Worm (Caenorhabditis elegans) whole organism, young adult: Measurements from ENCODE around the gene K02E2.6.

Experiments
- B0019.2 ChIP-seq: fragments of 200-800 bp; sonication (Bioruptor generic); conservative IDR thresholded peaks from 2 replicates; pipeline ENCODE4 v1.3.6; 2022; ENCODE audit warnings: missing genetic modification reagents, missing genetic modification characterization, missing compliant biosample characterization
- B0035.1 ChIP-seq: sonication (generic microtip); optimal IDR thresholded peaks from 2 replicates; lab custom pipeline; 2016; ENCODE audit warnings: missing genetic modification characterization, mild to moderate bottlenecking, missing compliant biosample characterization, missing genotype, missing genetic modification reagents
- B0336.3 ChIP-seq: fragments of 200-800 bp; sonication (Bioruptor generic); IDR thresholded peaks from 2 replicates; pipeline ENCODE4 v1.3.6; 2022; ENCODE audit warnings: missing genetic modification characterization, missing compliant biosample characterization
- D2030.7 ChIP-seq: fragments of 200-800 bp; sonication (Bioruptor generic); IDR thresholded peaks from 2 replicates; pipeline ENCODE4 v1.3.6; 2022; ENCODE audit warnings: missing genetic modification reagents, missing genetic modification characterization, missing compliant biosample characterization
- F10E7.11 ChIP-seq: sonication (generic microtip); optimal IDR thresholded peaks from 2 replicates; lab custom pipeline; 2017; ENCODE audit warnings: mild to moderate bottlenecking, missing genetic modification characterization, moderate library complexity, missing compliant biosample characterization
- F23B12.7 ChIP-seq: sonication (generic microtip); optimal IDR thresholded peaks from 2 replicates; lab custom pipeline; 2017; ENCODE audit warnings: missing genetic modification characterization, mild to moderate bottlenecking, missing compliant biosample characterization, antibody characterized with exemption, moderate library complexity; ENCODE audit not compliant: insufficient read depth
- F37B4.10 ChIP-seq: fragments of 200-800 bp; sonication (Bioruptor generic); IDR thresholded peaks from 2 replicates; pipeline ENCODE4 v1.3.6; 2022; ENCODE audit warnings: missing genetic modification characterization, missing compliant biosample characterization
- F55B11.4 ChIP-seq: sonication (generic microtip); optimal IDR thresholded peaks from 2 replicates; lab custom pipeline; 2016; ENCODE audit warnings: missing compliant biosample characterization, missing genetic modification characterization, borderline replicate concordance; ENCODE audit not compliant: insufficient read depth
- F57C9.4 ChIP-seq: sonication (generic microtip); optimal IDR thresholded peaks from 2 replicates; lab custom pipeline; 2017; ENCODE audit warnings: mild to moderate bottlenecking, missing genetic modification characterization, missing compliant biosample characterization
- K12H6.12 ChIP-seq: fragments of 200-800 bp; sonication (Bioruptor generic); optimal IDR thresholded peaks from 2 replicates; lab custom pipeline; 2018; ENCODE audit warnings: mild to moderate bottlenecking, missing genetic modification characterization, missing compliant biosample characterization
- Y53F4B.3 ChIP-seq: fragments of 200-800 bp; sonication (Bioruptor generic); IDR thresholded peaks from 2 replicates; pipeline ENCODE4 v1.3.6; 2022; ENCODE audit warnings: missing genetic modification reagents, missing genetic modification characterization, missing compliant biosample characterization
- Y56A3A.18 ChIP-seq: fragments of 200-800 bp; sonication (Bioruptor generic); IDR thresholded peaks from 2 replicates; pipeline ENCODE4 v1.3.6; 2022; ENCODE audit warnings: missing genetic modification reagents, missing genetic modification characterization, missing compliant biosample characterization
- Y67H2A.10 ChIP-seq: fragments of 200-800 bp; sonication (Bioruptor generic); conservative IDR thresholded peaks from 2 replicates; pipeline ENCODE4 v1.3.6; 2022; ENCODE audit warnings: missing genetic modification reagents, missing genetic modification characterization, missing compliant biosample characterization
- Y79H2A.3 ChIP-seq: fragments of 200-800 bp; sonication (Bioruptor generic); conservative IDR thresholded peaks from 2 replicates; pipeline ENCODE4 v1.3.6; 2022; ENCODE audit warnings: missing genetic modification reagents, missing genetic modification characterization, missing compliant biosample characterization
- attf-5 ChIP-seq: fragments of 200-800 bp; sonication (Bioruptor generic); optimal IDR thresholded peaks from 2 replicates; lab custom pipeline; 2018; ENCODE audit warnings: mild to moderate bottlenecking, missing genetic modification characterization, missing compliant biosample characterization
- cebp-1 ChIP-seq, 2 experiments: fragments of 200-800 bp in 1 of 2; sonication (Bioruptor generic) in 1 of 2; sonication (generic microtip) in 1 of 2; IDR thresholded peaks in 1 of 2; optimal IDR thresholded peaks in 1 of 2; 2 replicates each; pipeline versions ENCODE4 v1.3.6 to Lab custom; 2017 to 2022; ENCODE audit warnings: missing compliant biosample characterization in 2 of 2, missing genetic modification characterization in 2 of 2, mild to moderate bottlenecking in 1 of 2, missing genetic modification reagents in 1 of 2, moderate library complexity in 1 of 2
- cebp-2 ChIP-seq: fragments of 200-800 bp; sonication (Bioruptor generic); IDR thresholded peaks from 2 replicates; pipeline ENCODE4 v1.3.6; 2022; ENCODE audit warnings: missing genetic modification characterization, missing compliant biosample characterization
- egrh-3 ChIP-seq: fragments of 200-800 bp; sonication (Bioruptor generic); IDR thresholded peaks from 2 replicates; pipeline ENCODE4 v1.3.6; 2022; ENCODE audit warnings: missing genetic modification reagents, missing genetic modification characterization, missing compliant biosample characterization
- ekl-4 ChIP-seq: fragments of 200-800 bp; sonication (Bioruptor generic); IDR thresholded peaks from 2 replicates; pipeline ENCODE4 v1.3.6; 2022; ENCODE audit warnings: missing genetic modification reagents, missing genetic modification characterization, missing compliant biosample characterization
- fkh-3 ChIP-seq: sonication (generic microtip); optimal IDR thresholded peaks from 2 replicates; lab custom pipeline; 2016; ENCODE audit warnings: mild to moderate bottlenecking, missing genetic modification characterization, missing compliant biosample characterization
- him-1 ChIP-seq: sonication (generic microtip); optimal IDR thresholded peaks from 2 replicates; lab custom pipeline; 2016; ENCODE audit warnings: missing genotype, missing genetic modification reagents, missing genetic modification characterization, missing compliant biosample characterization
- hmg-1.2 ChIP-seq: fragments of 200-800 bp; sonication (Bioruptor generic); IDR thresholded peaks from 2 replicates; pipeline ENCODE4 v1.3.6; 2022; ENCODE audit warnings: missing genetic modification reagents, missing genetic modification characterization, missing compliant biosample characterization
- hrde-1 ChIP-seq: sonication (generic microtip); optimal IDR thresholded peaks from 2 replicates; lab custom pipeline; 2016; ENCODE audit warnings: missing genetic modification characterization, mild to moderate bottlenecking, missing compliant biosample characterization, moderate library complexity, missing genotype, missing genetic modification reagents, borderline replicate concordance
- let-526 ChIP-seq: fragments of 200-800 bp; sonication (Bioruptor generic); IDR thresholded peaks from 2 replicates; pipeline ENCODE4 v1.3.6; 2022; ENCODE audit warnings: missing genetic modification reagents, missing genetic modification characterization, missing compliant biosample characterization
- lin-40 ChIP-seq: sonication (generic microtip); optimal IDR thresholded peaks from 2 replicates; lab custom pipeline; 2016; ENCODE audit warnings: missing genetic modification characterization, mild to moderate bottlenecking, missing compliant biosample characterization, missing genotype, missing genetic modification reagents
- lsy-27 ChIP-seq: sonication (generic microtip); optimal IDR thresholded peaks from 2 replicates; lab custom pipeline; 2017; ENCODE audit warnings: missing genetic modification characterization, mild to moderate bottlenecking, missing compliant biosample characterization, antibody characterized with exemption, missing genotype, borderline replicate concordance; ENCODE audit not compliant: insufficient read depth
- mcd-1 ChIP-seq: fragments of 200-800 bp; sonication (Bioruptor generic); IDR thresholded peaks from 2 replicates; pipeline ENCODE4 v1.3.6; 2022; ENCODE audit warnings: missing genetic modification reagents, missing genetic modification characterization, missing compliant biosample characterization
- nhr-179 ChIP-seq: sonication (generic microtip); optimal IDR thresholded peaks from 2 replicates; lab custom pipeline; 2016; ENCODE audit warnings: mild to moderate bottlenecking, missing genetic modification characterization, missing compliant biosample characterization
- nhr-80 ChIP-seq: sonication (generic microtip); optimal IDR thresholded peaks from 2 replicates; lab custom pipeline; 2016; ENCODE audit warnings: missing genetic modification characterization, missing compliant biosample characterization
- repo-1 ChIP-seq: sonication (generic microtip); optimal IDR thresholded peaks from 2 replicates; lab custom pipeline; 2017; ENCODE audit warnings: mild to moderate bottlenecking, missing genetic modification characterization, missing compliant biosample characterization
- rpc-1 ChIP-seq, 2 experiments: fragments of 150-350 bp in 1 of 2; sonication (generic microtip) in 1 of 2; optimal IDR thresholded peaks; 2 replicates each; lab custom pipeline; 2014 to 2018; ENCODE audit warnings: missing biosample characterization in 1 of 2, missing genetic modification characterization in 1 of 2, missing genetic modification reagents in 1 of 2, missing genotype in 1 of 2
- sdz-38 ChIP-seq: sonication (generic microtip); optimal IDR thresholded peaks from 2 replicates; lab custom pipeline; 2016; ENCODE audit warnings: missing genotype, missing genetic modification characterization, missing compliant biosample characterization
- snpc-1.1 ChIP-seq: sonication (generic microtip); optimal IDR thresholded peaks from 2 replicates; lab custom pipeline; 2017; ENCODE audit warnings: missing genetic modification characterization, mild to moderate bottlenecking, missing compliant biosample characterization, antibody characterized with exemption, moderate library complexity, missing genotype, missing genetic modification reagents; ENCODE audit not compliant: insufficient read depth
- tlf-1 ChIP-seq: fragments of 200-800 bp; sonication (Bioruptor generic); optimal IDR thresholded peaks from 2 replicates; lab custom pipeline; 2018; ENCODE audit warnings: mild to moderate bottlenecking, missing genetic modification characterization, missing compliant biosample characterization
- unc-62 ChIP-seq: fragments of 150-350 bp; optimal IDR thresholded peaks from 2 replicates; lab custom pipeline; 2014; ENCODE audit warnings: missing biosample characterization, missing genetic modification reagents, missing genetic modification characterization
- zfh-2 ChIP-seq: fragments of 200-800 bp; sonication (Bioruptor generic); conservative IDR thresholded peaks from 2 replicates; pipeline ENCODE4 v1.3.6; 2022; ENCODE audit warnings: missing genetic modification reagents, missing genetic modification characterization, missing compliant biosample characterization
- ztf-3 ChIP-seq: fragments of 200-800 bp; sonication (Bioruptor generic); optimal IDR thresholded peaks from 2 replicates; lab custom pipeline; 2018; ENCODE audit warnings: mild to moderate bottlenecking, missing genetic modification characterization, missing compliant biosample characterization
- ztf-6 ChIP-seq: fragments of 200-800 bp; sonication (Bioruptor generic); IDR thresholded peaks from 2 replicates; pipeline ENCODE4 v1.3.6; 2022; ENCODE audit warnings: missing genetic modification reagents, missing genetic modification characterization, missing compliant biosample characterization

Gene K02E2.6

ce11 chrV:20387415-20387814, 7.1 kb downstream of the K02E2.6 start, which contains the start of gene F53H2.1:
Gene F53H2.1, plus strand, starts transcription at chrV:20387715.
- TF ChIP-seq Y67H2A.10 (GFP tag; lab: Robert Waterston, UW) (no peak), repo-1 (tag; lab: Kevin White, UChicago) (no peak), B0336.3 (no peak), attf-5 (GFP tag; lab: Kevin White, UChicago) (no peak), F23B12.7 (tag; lab: Kevin White, UChicago) (no peak), B0019.2 (no peak), hrde-1 (tag; lab: Kevin White, UChicago) (no peak), hmg-1.2 (no peak), tlf-1 (GFP tag; lab: Kevin White, UChicago) (no peak), Y79H2A.3 (no peak), nhr-179 (no peak), F10E7.11 (tag; lab: Kevin White, UChicago) (no peak), ekl-4 (no peak), unc-62 (GFP tag; lab: Kevin White, UChicago) (no peak), let-526 (no peak), rpc-1 (optimal IDR thresholded peaks at IDR 0.05; lab: Kevin White, UChicago) (no peak), rpc-1 (tag; optimal IDR thresholded peaks at IDR 0.05; lab: Kevin White, UChicago) (no peak), mcd-1 (GFP tag; lab: Robert Waterston, UW) (no peak), lin-40 (tag; lab: Kevin White, UChicago) (no peak), lsy-27 (no peak)
- TF ChIP-seq, all 124 proteins: peak for 0

DNA sequence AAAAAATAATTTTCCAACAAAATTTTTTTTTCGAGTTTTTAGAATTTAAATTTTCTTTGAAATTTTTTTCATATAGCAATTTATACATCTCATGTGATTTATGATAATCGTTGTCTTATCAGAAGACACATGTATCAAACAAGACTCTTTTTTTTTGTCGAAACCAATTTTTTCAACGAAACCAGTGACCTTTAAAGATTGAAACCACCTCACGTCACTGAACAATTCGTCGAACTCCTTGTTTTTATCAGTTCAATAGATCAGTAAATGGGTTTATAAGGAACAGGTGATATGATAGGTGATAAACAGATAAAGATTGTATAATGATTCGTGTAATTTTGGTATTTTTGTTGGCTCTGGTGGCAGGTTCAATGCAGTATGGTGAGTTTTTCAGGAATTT, 13.4 kb downstream of the K02E2.6 start, which contains the start of gene cnc-7:
Gene cnc-7 (plus strand): TSS at position 301 of the 400 bp plus-strand sequence.
- TF ChIP-seq ztf-3 (GFP tag; lab: Kevin White, UChicago) (no peak), fkh-3 (tag; lab: Kevin White, UChicago) (no peak), Y56A3A.18 (GFP tag; lab: Robert Waterston, UW) (no peak), B0019.2 (no peak), F55B11.4 (tag; lab: Kevin White, UChicago) (no peak), rpc-1 (optimal IDR thresholded peaks at IDR 0.05; lab: Kevin White, UChicago) (no peak), rpc-1 (tag; optimal IDR thresholded peaks at IDR 0.05; lab: Kevin White, UChicago) (no peak), sdz-38 (tag; lab: Kevin White, UChicago) (no peak), nhr-80 (tag; lab: Kevin White, UChicago) (no peak), attf-5 (GFP tag; lab: Kevin White, UChicago) (no peak), him-1 (tag; lab: Kevin White, UChicago) (no peak), F37B4.10 (GFP tag; lab: Robert Waterston, UW) (no peak), F23B12.7 (tag; lab: Kevin White, UChicago) (no peak), ztf-6 (no peak), B0035.1 (no peak)

DNA sequence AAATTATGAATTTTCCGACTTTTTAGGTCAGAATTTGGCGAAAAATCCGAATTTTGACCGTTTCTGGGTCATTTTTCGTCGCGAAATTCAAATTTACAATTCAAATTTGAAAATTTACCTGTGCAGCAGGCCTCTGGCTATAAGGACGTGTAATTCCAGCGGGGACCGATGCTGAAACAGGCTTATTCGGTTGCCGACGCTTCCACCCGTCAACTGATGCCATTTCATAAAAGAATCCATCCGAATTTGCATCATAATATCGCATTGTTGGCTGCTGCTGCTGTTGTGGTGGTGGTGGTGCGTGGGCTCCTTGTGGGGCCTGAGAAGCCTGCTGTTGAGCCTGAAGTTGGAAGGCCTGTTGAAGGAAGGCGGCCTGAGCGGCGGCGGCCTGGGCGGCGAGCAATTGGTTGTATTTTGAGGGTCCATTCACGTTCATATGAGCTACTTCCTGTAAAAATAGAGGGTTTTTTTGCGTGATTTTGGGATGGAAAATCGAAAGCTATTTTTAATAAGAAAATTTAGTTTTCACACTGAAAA, 19.2 kb downstream of the K02E2.6 start:
- TF ChIP-seq D2030.7 (GFP tag; lab: Robert Waterston, UW) (no peak), mcd-1 (GFP tag; lab: Robert Waterston, UW) (0 out of 2 replicates have a peak, but pooled peaks have one; percentile 11), F37B4.10 (GFP tag; lab: Robert Waterston, UW) (0 out of 2 replicates have a peak, but pooled peaks have one; percentile 56), cebp-1 (GFP tag; IDR thresholded peaks at IDR 0.05; lab: Robert Waterston, UW) (no peak), cebp-1 (tag; optimal IDR thresholded peaks at IDR 0.05; lab: Kevin White, UChicago) (peak; percentile 13), F57C9.4 (tag; lab: Kevin White, UChicago) (no peak), let-526 (no peak), Y53F4B.3 (GFP tag; lab: Robert Waterston, UW) (no peak), cebp-2 (GFP tag; lab: Robert Waterston, UW) (no peak), egrh-3 (peak; percentile 39; the same call in 1 of the 2 replicates), zfh-2 (GFP tag; lab: Robert Waterston, UW) (peak; percentile 82), K12H6.12 (no peak), lin-40 (tag; lab: Kevin White, UChicago) (no peak), snpc-1.1 (tag; lab: Kevin White, UChicago) (no peak)
- TF ChIP-seq, all 124 proteins: peak for 5
